Worm (Caenorhabditis elegans): ENCODE data around the gene K07F5.16.

Gene K07F5.16

ce11 chrIV:9872210-9872609 lies 8.3 kb downstream of the K07F5.16 start:
- no peak for TF ChIP-seq dox-1 (GFP tag; IDR thresholded peaks at IDR 0.05)
- TF ChIP-seq ceh-40 (GFP tag; IDR thresholded peaks at IDR 0.05), result no peak
- TF ChIP-seq B0019.2 (GFP tag; conservative IDR thresholded peaks at IDR 0.05), result no peak
- TF ChIP-seq snpc-3.4 (tag; optimal IDR thresholded peaks at IDR 0.05), result no peak
- TF ChIP-seq snpc-4 (GFP tag; optimal IDR thresholded peaks at IDR 0.05), result no peak
- no peak for TF ChIP-seq snpc-4 (tag; optimal IDR thresholded peaks at IDR 0.05)
- TF ChIP-seq ztf-6 (GFP tag; IDR thresholded peaks at IDR 0.05), result no peak
- TF ChIP-seq bed-1 (GFP tag; IDR thresholded peaks at IDR 0.05), result no peak
- TF ChIP-seq lin-40 (tag; optimal IDR thresholded peaks at IDR 0.05), result no peak
- no peak for TF ChIP-seq let-526 (GFP tag; IDR thresholded peaks at IDR 0.05)
- no peak for TF ChIP-seq lin-26 (GFP tag; IDR thresholded peaks at IDR 0.05)
- no peak for TF ChIP-seq F22D6.2 (tag; optimal IDR thresholded peaks at IDR 0.05)
- TF ChIP-seq nhr-120 (GFP tag; IDR thresholded peaks at IDR 0.05), result no peak
- TF ChIP-seq ztf-22 (GFP tag; optimal IDR thresholded peaks at IDR 0.05), result no peak
- TF ChIP-seq F55B11.4 (tag; optimal IDR thresholded peaks at IDR 0.05; ENCODE audit: borderline replicate concordance, insufficient read depth), result no peak
- TF ChIP-seq egl-18 (GFP tag; IDR thresholded peaks at IDR 0.05), result no peak
- no peak for TF ChIP-seq F33H1.4 (GFP tag; IDR thresholded peaks at IDR 0.05)
- no peak for TF ChIP-seq Y79H2A.3 (GFP tag; conservative IDR thresholded peaks at IDR 0.05)

DNA sequence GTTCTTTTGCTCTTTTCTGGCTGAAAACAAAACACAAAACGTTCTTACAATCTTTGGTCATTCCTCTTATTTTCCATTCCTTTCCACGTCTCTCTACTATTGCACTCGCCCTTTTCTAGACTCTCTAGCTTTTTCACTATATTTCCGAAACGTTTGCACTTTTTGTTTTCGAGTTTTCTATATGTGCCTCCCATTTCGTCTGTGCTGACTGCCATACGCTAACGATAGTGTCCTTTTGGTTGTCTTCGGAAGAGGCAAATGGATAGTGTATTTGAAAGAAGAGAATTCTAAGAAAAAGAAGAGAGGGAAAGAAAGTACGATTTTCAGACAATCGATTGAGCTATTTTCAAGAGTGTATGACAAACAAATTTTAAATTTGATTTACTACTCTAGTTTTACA lies 8.9 kb downstream of the K07F5.16 start:
- TF ChIP-seq nhr-80 (tag; optimal IDR thresholded peaks at IDR 0.05) (peak; percentile 62), ccch-3 (GFP tag; optimal IDR thresholded peaks at IDR 0.05) (no peak)

DNA sequence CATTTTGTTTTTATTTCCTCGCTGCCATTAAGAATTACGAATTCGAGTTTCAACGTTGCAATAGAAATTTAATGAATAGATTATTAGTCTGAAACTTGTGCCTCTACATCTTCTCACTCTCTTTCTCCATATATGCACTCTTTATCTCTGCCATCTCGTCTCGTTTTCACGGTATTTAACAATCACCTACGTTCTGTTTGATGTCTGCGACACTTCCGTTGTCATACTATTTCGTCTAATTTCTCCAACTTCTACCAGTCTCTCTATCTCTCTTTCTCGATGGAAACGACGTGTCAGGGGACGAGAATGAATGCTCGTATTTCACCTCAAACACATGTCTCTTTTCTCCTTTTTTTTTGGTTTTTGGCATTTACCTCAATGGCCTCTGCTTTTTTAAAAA lies 9.9 kb downstream of the K07F5.16 start:
- TF ChIP-seq nhr-27 (tag; optimal IDR thresholded peaks at IDR 0.05), result no peak
- peak; percentile 80; the same call in 1 of the 2 replicates for TF ChIP-seq hmg-1.2 (GFP tag; IDR thresholded peaks at IDR 0.05)
- no peak for TF ChIP-seq athp-1 (tag; optimal IDR thresholded peaks at IDR 0.05)
- no peak for TF ChIP-seq fkh-3 (tag; optimal IDR thresholded peaks at IDR 0.05)
- TF ChIP-seq cebp-1 (GFP tag; IDR thresholded peaks at IDR 0.05), result no peak
- TF ChIP-seq cebp-1 (tag; optimal IDR thresholded peaks at IDR 0.05), result peak; percentile 61
- no peak for TF ChIP-seq Y53F4B.3 (GFP tag; IDR thresholded peaks at IDR 0.05)
- TF ChIP-seq F23B12.7 (tag; optimal IDR thresholded peaks at IDR 0.05; ENCODE audit: insufficient read depth), result no peak
- TF ChIP-seq ceh-91 (GFP tag; IDR thresholded peaks at IDR 0.05), result no peak
- TF ChIP-seq T07F8.4 (tag; optimal IDR thresholded peaks at IDR 0.05), result no peak
- no peak for TF ChIP-seq B0261.1 (tag; optimal IDR thresholded peaks at IDR 0.05)
- no peak for TF ChIP-seq dpl-1 (GFP tag; optimal IDR thresholded peaks at IDR 0.05)
- TF ChIP-seq F57C9.4 (tag; optimal IDR thresholded peaks at IDR 0.05), result no peak
- no peak for TF ChIP-seq snpc-3.4 (tag; optimal IDR thresholded peaks at IDR 0.05)
- TF ChIP-seq hmg-20 (GFP tag; IDR thresholded peaks at IDR 0.05), result no peak
- no peak for TF ChIP-seq lag-1 (GFP tag; IDR thresholded peaks at IDR 0.05)
- TF ChIP-seq lin-40 (tag; optimal IDR thresholded peaks at IDR 0.05), result peak; percentile 16
- no peak for TF ChIP-seq F37B4.10 (GFP tag; IDR thresholded peaks at IDR 0.05)
- no peak for TF ChIP-seq snpc-4 (GFP tag; optimal IDR thresholded peaks at IDR 0.05)
- no peak for TF ChIP-seq snpc-4 (tag; optimal IDR thresholded peaks at IDR 0.05)
- TF ChIP-seq chd-7 (tag; optimal IDR thresholded peaks at IDR 0.05), result no peak
- TF ChIP-seq mcd-1 (GFP tag; IDR thresholded peaks at IDR 0.05), result 0 out of 2 replicates have a peak, but pooled peaks have one; percentile 35
- no peak for TF ChIP-seq B0336.3 (GFP tag; IDR thresholded peaks at IDR 0.05)
- TF ChIP-seq ets-4 (GFP tag; optimal IDR thresholded peaks at IDR 0.05), result no peak
- TF ChIP-seq F55B11.4 (tag; optimal IDR thresholded peaks at IDR 0.05; ENCODE audit: borderline replicate concordance, insufficient read depth), result no peak
- TF ChIP-seq ztf-18 (tag; optimal IDR thresholded peaks at IDR 0.05), result no peak
- TF ChIP-seq ekl-4 (GFP tag; IDR thresholded peaks at IDR 0.05), result no peak
- peak; percentile 22; the same call in 1 of the 2 replicates for TF ChIP-seq nfyb-1 (GFP tag; IDR thresholded peaks at IDR 0.05)
- no peak for TF ChIP-seq T26A5.8 (tag; optimal IDR thresholded peaks at IDR 0.05)
- TF ChIP-seq attf-5 (GFP tag; optimal IDR thresholded peaks at IDR 0.05), result peak; percentile 51
- TF ChIP-seq ztf-6 (GFP tag; IDR thresholded peaks at IDR 0.05), result no peak
- TF ChIP-seq madf-10 (tag; optimal IDR thresholded peaks at IDR 0.05), result peak; percentile 9
- no peak for TF ChIP-seq ztf-22 (GFP tag; optimal IDR thresholded peaks at IDR 0.05)
- no peak for TF ChIP-seq lir-1 (GFP tag; conservative IDR thresholded peaks at IDR 0.05)

Measured in whole organism, young adult.